Fruit fly (Drosophila melanogaster) S2 (cell line): ENCODE measurements around the gene Ctl2.

Experiments
- CG8478 ChIP-seq: fragments of >200 bp; optimal IDR thresholded peaks from 2 replicates; lab custom pipeline; 2018
- CTCF ChIP-seq, 2 experiments: fragments of >200 bp; optimal IDR thresholded peaks; 2 replicates each; lab custom pipeline; 2018

Ctl2 gene

DNA sequence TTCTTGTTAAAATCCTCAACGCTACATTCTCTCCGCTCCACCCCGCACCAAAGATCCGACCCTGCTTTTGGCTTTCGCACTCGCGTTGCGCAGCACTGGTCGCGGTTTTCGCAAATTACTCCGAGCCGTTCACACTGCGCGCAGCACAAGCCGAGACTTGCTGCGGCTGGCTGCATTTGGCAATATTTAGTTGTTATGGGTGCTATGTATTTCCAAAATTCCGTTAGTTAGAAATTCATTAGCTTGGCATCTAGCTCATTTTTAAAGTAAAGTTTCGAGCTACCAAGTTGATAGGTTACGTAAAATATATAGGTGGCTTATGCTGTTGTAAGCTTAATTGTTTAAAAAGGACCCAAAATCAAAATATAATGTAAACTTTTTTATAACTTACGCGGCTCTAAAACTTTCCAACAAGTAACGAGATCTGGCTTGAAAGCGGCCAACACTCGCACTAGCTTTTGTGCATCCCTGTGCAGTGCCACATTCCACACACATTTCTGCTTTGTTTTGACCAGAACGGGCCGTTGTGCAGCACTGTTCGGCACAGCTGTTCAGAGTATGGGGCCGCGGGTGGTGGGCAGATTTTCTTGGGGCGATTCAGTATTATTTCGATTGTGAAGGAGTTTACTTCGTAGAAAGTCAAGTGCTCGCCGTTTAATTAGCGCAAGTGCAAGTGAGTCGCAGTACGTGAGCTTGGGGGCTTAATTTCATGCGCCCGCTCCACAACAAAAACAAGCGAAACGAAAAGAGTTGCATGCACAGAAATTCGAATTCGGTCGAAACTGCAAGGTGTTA lies at the start of gene Ctl2, which contains the start of gene yem:
Gene Ctl2 (plus strand): TSS at position 554 of the 795 bp plus-strand sequence.
Gene yem (minus strand): TSS at position 63 of the 795 bp plus-strand sequence.
- TF ChIP-seq CG8478 (no peak), CTCF (optimal IDR thresholded peaks at IDR 0.05; lab: Kevin White, UChicago) (no peak)

dm6 chr3R:29074001-29074609 lies 49.1 kb upstream of the Ctl2 start:
- no peak for TF ChIP-seq CG8478
- no peak for TF ChIP-seq CTCF (optimal IDR thresholded peaks at IDR 0.05; lab: Kevin White, UChicago)

DNA sequence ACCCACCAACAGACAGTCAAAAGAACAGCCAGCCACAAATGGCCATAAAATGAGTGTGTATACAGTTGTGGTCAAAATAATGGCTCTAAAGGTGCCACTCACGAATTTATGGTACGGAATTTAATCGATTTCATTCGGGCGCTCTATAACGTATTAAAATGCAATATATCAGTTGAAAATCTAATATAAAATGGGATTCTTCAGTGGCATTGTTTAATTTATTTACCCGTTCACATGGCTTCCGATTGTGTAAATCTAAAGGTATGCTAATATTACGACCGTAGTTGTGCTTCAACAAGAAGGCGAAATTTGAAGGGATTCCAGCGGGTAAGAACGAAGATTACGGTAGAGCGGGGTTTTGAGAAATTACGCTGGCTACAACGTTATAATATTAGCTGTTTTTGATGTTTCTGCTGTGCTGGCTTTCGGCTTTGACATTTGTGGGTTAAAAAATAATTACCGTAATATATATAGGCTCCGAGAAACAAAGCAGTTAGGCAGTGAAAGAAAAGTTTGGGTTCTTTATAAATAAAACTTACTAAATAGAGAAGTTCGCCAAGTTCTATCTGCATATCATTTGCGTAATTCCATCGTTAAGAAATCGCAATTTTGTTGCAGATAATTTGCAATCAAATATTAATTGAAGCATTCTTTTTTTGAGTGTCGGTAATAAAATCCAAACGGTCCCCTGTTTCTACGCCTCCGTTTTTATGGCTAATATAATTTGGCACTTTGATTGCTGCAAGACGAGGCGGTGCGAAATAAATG lies 47.4 kb upstream of the Ctl2 start:
- TF ChIP-seq CTCF (optimal IDR thresholded peaks at IDR 0.05; lab: Kevin White, UChicago), result no peak
- no peak for TF ChIP-seq CG8478

DNA sequence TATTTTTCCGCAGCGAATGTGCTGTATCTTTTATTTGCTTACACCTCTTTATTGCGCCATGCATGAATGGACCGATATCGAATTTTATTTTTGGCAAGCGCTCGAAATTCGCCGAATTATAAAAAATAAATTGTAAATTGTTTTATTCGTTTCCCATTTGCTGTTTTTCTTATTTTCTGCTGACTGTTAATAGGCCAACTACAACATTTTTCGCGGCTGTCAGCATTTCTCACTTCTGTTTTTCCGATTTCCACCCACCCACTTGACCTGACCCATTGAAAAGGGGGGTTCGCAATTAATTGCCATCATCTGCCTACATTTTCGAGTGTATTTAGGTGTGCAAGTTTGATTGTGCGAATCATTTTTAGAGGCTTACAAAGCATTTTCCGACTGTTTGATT lies 46.6 kb upstream of the Ctl2 start:
- no peak for TF ChIP-seq CG8478
- no peak for TF ChIP-seq CTCF (optimal IDR thresholded peaks at IDR 0.05; lab: Kevin White, UChicago)

DNA sequence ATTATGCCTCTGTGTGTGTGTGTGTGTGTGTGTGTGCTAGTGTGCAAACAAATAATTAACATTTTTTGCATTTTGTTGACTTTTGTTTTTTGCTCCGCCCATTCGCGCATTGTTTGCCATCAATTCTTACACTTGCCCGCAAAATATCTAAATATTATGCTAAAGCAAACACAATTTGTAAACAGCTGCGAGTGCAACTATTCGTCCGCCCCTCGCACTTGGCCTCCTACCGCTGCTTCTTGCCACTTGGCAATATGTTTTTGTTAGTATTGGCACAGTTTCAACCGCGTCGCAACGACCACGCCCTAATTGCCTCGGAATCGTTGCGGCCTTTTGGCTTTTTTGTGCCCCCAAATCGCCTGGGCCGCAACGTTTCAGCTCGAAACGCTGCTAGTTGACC lies 45.6 kb upstream of the Ctl2 start:
- no peak for TF ChIP-seq CTCF (optimal IDR thresholded peaks at IDR 0.05; lab: Kevin White, UChicago)
- no peak for TF ChIP-seq CG8478

DNA sequence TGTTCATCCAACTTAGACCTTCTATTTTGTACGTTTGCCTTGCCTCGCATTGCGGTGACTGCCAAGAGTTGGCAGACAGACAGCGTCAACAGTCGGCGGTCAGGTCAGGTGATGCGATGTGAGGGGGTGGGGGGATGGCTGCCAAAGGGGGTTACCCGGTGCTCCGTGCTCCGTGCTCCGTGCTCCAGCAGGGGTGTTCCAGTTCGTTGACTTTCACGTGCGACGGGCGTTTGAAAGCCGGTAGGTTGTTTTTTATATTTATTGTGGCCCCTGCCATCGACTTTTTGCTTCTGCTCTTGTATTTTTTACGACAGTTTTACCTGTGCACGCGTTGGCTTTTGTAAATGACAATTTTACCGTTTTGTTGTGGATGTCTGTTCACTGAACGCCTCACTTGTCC lies 41.1 kb upstream of the Ctl2 start:
- no peak for TF ChIP-seq CG8478
- no peak for TF ChIP-seq CTCF (optimal IDR thresholded peaks at IDR 0.05; lab: Kevin White, UChicago)

- no peak for TF ChIP-seq CTCF (optimal IDR thresholded peaks at IDR 0.05; lab: Kevin White, UChicago)
- TF ChIP-seq CG8478, result no peak
Measured at dm6 chr3R:29082511-29083296, 40.5 kb upstream of the Ctl2 start.

- TF ChIP-seq CG8478, result no peak
- TF ChIP-seq CTCF (optimal IDR thresholded peaks at IDR 0.05; lab: Kevin White, UChicago), result no peak
Measured at dm6 chr3R:29083459-29084457, 39.4 kb upstream of the Ctl2 start.

dm6 chr3R:29086896-29087295 lies 36.3 kb upstream of the Ctl2 start:
- TF ChIP-seq CTCF (optimal IDR thresholded peaks at IDR 0.05; lab: Kevin White, UChicago) (no peak), CG8478 (no peak)

- TF ChIP-seq CG8478 (no peak), CTCF (optimal IDR thresholded peaks at IDR 0.05; lab: Kevin White, UChicago) (peak; percentile 80 to 84)
Measured at dm6 chr3R:29087302-29087782, 35.8 kb upstream of the Ctl2 start.

DNA sequence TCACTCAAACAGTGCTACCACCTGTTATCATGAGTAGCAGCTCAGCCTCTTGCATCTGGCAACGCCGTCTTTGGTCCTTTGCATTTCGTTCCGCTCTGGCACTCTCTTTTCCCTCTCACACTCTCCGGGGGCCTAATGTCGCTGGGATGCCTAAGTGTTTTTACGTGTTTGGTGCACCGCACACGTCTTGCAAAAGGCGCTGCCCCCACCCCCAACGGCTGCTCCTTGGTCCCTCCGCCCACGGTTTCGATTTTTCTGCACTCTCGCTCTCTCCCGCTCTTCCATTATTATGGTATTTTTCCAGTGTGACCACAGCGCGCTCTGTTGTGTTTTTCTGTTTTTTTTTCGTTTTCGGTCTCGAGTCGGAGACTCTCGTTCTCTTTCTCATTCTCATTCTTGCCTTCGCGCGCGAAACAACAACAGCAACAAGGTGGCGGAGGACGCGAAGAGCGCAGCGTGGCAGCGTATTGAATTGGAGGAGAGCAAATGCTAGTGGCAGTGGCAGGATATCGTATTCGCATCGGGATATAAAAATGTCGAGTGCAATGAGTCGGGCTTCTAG lies 35.2 kb upstream of the Ctl2 start:
- TF ChIP-seq CTCF (optimal IDR thresholded peaks at IDR 0.05; lab: Kevin White, UChicago) (peak in 1 of 2 experiments; percentile 35), CG8478 (no peak)

- TF ChIP-seq CG8478 (no peak), CTCF (optimal IDR thresholded peaks at IDR 0.05; lab: Kevin White, UChicago) (no peak)
Measured at dm6 chr3R:29088938-29089661, 34.1 kb upstream of the Ctl2 start.

dm6 chr3R:29089662-29090007 lies 33.5 kb upstream of the Ctl2 start:
- TF ChIP-seq CTCF (optimal IDR thresholded peaks at IDR 0.05; lab: Kevin White, UChicago), result no peak
- no peak for TF ChIP-seq CG8478
